Worm (Caenorhabditis elegans) whole organism, L2 larva: ENCODE measurements around the gene dpy-10.

Source experiments
- fos-1 ChIP-seq: fragments of 150-350 bp; optimal IDR thresholded peaks from 2 replicates; lab custom pipeline; 2014; ENCODE audit warnings: missing biosample characterization, missing genetic modification characterization
- lin-39 ChIP-seq: fragments of 150-350 bp; optimal IDR thresholded peaks from 2 replicates; lab custom pipeline; 2014; ENCODE audit warnings: missing biosample characterization, missing genetic modification reagents, missing genetic modification characterization
- lsy-2 ChIP-seq, 2 experiments: fragments of 150-350 bp in 1 of 2; sonication (generic microtip) in 1 of 2; optimal IDR thresholded peaks; 2 replicates each; lab custom pipeline; 2014 to 2017; ENCODE audit warnings: missing biosample characterization in 2 of 2, missing genetic modification characterization in 2 of 2
- nhr-10 ChIP-seq: sonication (generic microtip); optimal IDR thresholded peaks from 2 replicates; lab custom pipeline; 2017; ENCODE audit warnings: missing biosample characterization, missing genetic modification characterization
- nhr-12 ChIP-seq: fragments of 150-350 bp; optimal IDR thresholded peaks from 2 replicates; lab custom pipeline; 2014; ENCODE audit warnings: missing biosample characterization, missing genetic modification characterization
- nhr-25 ChIP-seq: fragments of 150-350 bp; sonication (generic microtip); optimal IDR thresholded peaks from 3 replicates; lab custom pipeline; 2014; ENCODE audit warnings: missing biosample characterization, missing genetic modification characterization
- ztf-11 ChIP-seq: sonication (generic microtip); optimal IDR thresholded peaks from 2 replicates; lab custom pipeline; 2017; ENCODE audit warnings: missing biosample characterization, missing genetic modification characterization
- ztf-4 ChIP-seq: fragments of 150-350 bp; optimal IDR thresholded peaks from 2 replicates; lab custom pipeline; 2014; ENCODE audit warnings: missing biosample characterization, missing genetic modification characterization

DNA sequence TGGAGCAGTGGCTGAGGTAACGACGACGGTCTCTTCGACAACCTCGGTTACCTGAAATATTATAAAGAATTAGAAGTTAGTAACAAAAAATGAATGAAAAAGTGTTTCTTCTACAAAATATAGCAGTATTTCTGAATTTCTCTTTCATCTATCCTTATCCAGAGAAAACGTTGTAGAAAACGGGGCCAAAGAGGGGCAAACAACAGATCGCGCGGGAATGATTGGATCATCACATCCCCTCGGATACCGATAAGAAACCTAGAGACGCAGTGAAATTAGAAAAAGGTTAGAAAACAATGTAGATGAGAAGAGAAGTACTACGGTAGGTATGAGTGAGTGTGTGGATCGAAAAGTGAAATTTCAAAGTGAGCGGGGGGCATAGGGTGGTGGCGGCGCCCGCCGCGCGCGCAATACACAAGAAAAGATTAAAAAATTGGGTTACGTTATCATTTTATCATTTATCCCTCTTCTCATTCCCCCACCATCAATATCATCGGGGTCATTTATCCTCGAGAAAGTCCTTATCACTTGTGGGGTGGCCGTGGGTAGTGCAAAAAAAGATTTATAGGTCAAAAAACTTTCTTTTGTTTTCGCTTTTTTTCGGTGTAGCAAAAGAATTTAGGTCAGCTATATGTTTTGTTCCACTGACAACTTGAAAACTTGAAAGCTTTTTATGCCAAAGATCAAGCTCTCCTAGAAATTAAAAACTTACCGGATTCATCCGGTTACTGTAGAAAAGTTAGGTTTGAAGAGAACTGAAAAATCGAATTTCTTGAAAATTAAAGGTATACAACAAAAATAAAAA lies at the start of gene dpy-10, which contains the start of gene T14B4.19:
- TF ChIP-seq lsy-2 (tag; optimal IDR thresholded peaks at IDR 0.05; lab: Kevin White, UChicago) (peak in 1 of 2 experiments; percentile 63), nhr-12 (tag; lab: Kevin White, UChicago) (no peak), ztf-4 (tag; lab: Kevin White, UChicago) (no peak), ztf-11 (tag; lab: Kevin White, UChicago) (no peak), fos-1 (tag; lab: Kevin White, UChicago) (peak; percentile 33), lin-39 (tag; lab: Kevin White, UChicago) (no peak), nhr-10 (tag; lab: Kevin White, UChicago) (no peak), nhr-25 (tag; lab: Kevin White, UChicago) (no peak)
